Worm (Caenorhabditis elegans) whole organism, mixed stage, embryonic: Measurements from ENCODE around the gene Y119D3B.21.
A peak's percentile ranks its signal among the peaks of the same experiment; 100 is the strongest.

Source experiments
- M03D4.4 ChIP-seq: sonication (generic microtip); optimal IDR thresholded peaks from 2 replicates; lab custom pipeline; 2017; ENCODE audit warnings: mild to moderate bottlenecking, missing genetic modification characterization, missing compliant biosample characterization
- bed-3 ChIP-seq: fragments of 200-800 bp; sonication (Bioruptor generic); optimal IDR thresholded peaks from 3 replicates; lab custom pipeline; 2018; ENCODE audit warnings: mild to moderate bottlenecking, missing genetic modification characterization, moderate library complexity, missing compliant biosample characterization
- blmp-1 ChIP-seq: fragments of 150-350 bp; optimal IDR thresholded peaks from 2 replicates; lab custom pipeline; 2014; ENCODE audit warnings: missing biosample characterization, missing genetic modification characterization
- ceh-39 ChIP-seq: fragments of 150-350 bp; optimal IDR thresholded peaks from 2 replicates; lab custom pipeline; 2014; ENCODE audit warnings: missing biosample characterization, missing genetic modification characterization
- ceh-43 ChIP-seq: fragments of 200-800 bp; sonication (Bioruptor generic); optimal IDR thresholded peaks from 2 replicates; lab custom pipeline; 2018; ENCODE audit warnings: mild to moderate bottlenecking, missing genetic modification characterization, moderate library complexity, missing compliant biosample characterization
- ceh-83 ChIP-seq: fragments of 200-800 bp; sonication (Bioruptor generic); optimal IDR thresholded peaks from 2 replicates; lab custom pipeline; 2018; ENCODE audit warnings: mild to moderate bottlenecking, missing genetic modification characterization, missing compliant biosample characterization
- ces-1 ChIP-seq: fragments of 150-350 bp; optimal IDR thresholded peaks from 2 replicates; lab custom pipeline; 2014; ENCODE audit warnings: missing biosample characterization, missing genetic modification reagents, missing genetic modification characterization
- cnd-1 ChIP-seq: fragments of 200-800 bp; sonication (Bioruptor generic); optimal IDR thresholded peaks from 2 replicates; lab custom pipeline; 2018; ENCODE audit warnings: mild to moderate bottlenecking, missing genetic modification characterization, missing compliant biosample characterization
- drap-1 ChIP-seq: fragments of 200-800 bp; sonication (Bioruptor generic); optimal IDR thresholded peaks from 3 replicates; lab custom pipeline; 2018; ENCODE audit warnings: mild to moderate bottlenecking, missing genetic modification characterization, missing compliant biosample characterization
- elt-1 ChIP-seq: sonication (generic microtip); optimal IDR thresholded peaks from 2 replicates; lab custom pipeline; 2017; ENCODE audit warnings: missing genetic modification characterization, mild to moderate bottlenecking, missing compliant biosample characterization, antibody characterized with exemption, moderate library complexity, borderline replicate concordance; ENCODE audit not compliant: insufficient read depth
- elt-3 ChIP-seq: fragments of 150-350 bp; optimal IDR thresholded peaks from 2 replicates; lab custom pipeline; 2014; ENCODE audit warnings: missing biosample characterization, missing genetic modification characterization
- flh-1 ChIP-seq: fragments of 200-800 bp; sonication (Bioruptor generic); optimal IDR thresholded peaks from 2 replicates; lab custom pipeline; 2018; ENCODE audit warnings: mild to moderate bottlenecking, missing genetic modification characterization, moderate library complexity, missing compliant biosample characterization
- ham-2 ChIP-seq: fragments of 200-800 bp; sonication (Bioruptor generic); optimal IDR thresholded peaks from 2 replicates; lab custom pipeline; 2018; ENCODE audit warnings: mild to moderate bottlenecking, missing genetic modification characterization, missing compliant biosample characterization
- hlh-1 ChIP-seq: fragments of 150-350 bp; optimal IDR thresholded peaks from 2 replicates; lab custom pipeline; 2014; ENCODE audit warnings: missing biosample characterization, missing genetic modification reagents, missing genetic modification characterization
- lin-13 ChIP-seq: fragments of 150-350 bp; optimal IDR thresholded peaks from 2 replicates; lab custom pipeline; 2014; ENCODE audit warnings: missing biosample characterization, missing genetic modification characterization
- lin-32 ChIP-seq: fragments of 200-800 bp; sonication (Bioruptor generic); optimal IDR thresholded peaks from 2 replicates; lab custom pipeline; 2018; ENCODE audit warnings: mild to moderate bottlenecking, missing genetic modification characterization, missing compliant biosample characterization
- lsy-2 ChIP-seq: fragments of 150-350 bp; optimal IDR thresholded peaks from 2 replicates; lab custom pipeline; 2014; ENCODE audit warnings: missing biosample characterization, missing genetic modification characterization
- mab-5 ChIP-seq: fragments of 150-350 bp; optimal IDR thresholded peaks from 2 replicates; lab custom pipeline; 2014; ENCODE audit warnings: missing biosample characterization, missing genetic modification characterization
- mep-1 ChIP-seq: fragments of 150-350 bp; optimal IDR thresholded peaks from 2 replicates; lab custom pipeline; 2017; ENCODE audit warnings: missing biosample characterization, missing genetic modification reagents, missing genetic modification characterization, inconsistent platforms
- mls-2 ChIP-seq: sonication (generic microtip); optimal IDR thresholded peaks from 2 replicates; lab custom pipeline; 2016; ENCODE audit warnings: mild to moderate bottlenecking, missing genetic modification characterization, moderate library complexity, missing compliant biosample characterization
- nhr-12 ChIP-seq: fragments of 150-350 bp; optimal IDR thresholded peaks from 2 replicates; lab custom pipeline; 2014; ENCODE audit warnings: missing biosample characterization, missing genetic modification characterization
- nhr-2 ChIP-seq: fragments of 150-350 bp; optimal IDR thresholded peaks from 2 replicates; lab custom pipeline; 2014; ENCODE audit warnings: missing biosample characterization, missing genetic modification characterization
- nhr-237 ChIP-seq: fragments of 150-350 bp; optimal IDR thresholded peaks from 2 replicates; lab custom pipeline; 2014; ENCODE audit warnings: missing biosample characterization, missing genetic modification characterization
- nhr-28 ChIP-seq: fragments of 150-350 bp; optimal IDR thresholded peaks from 2 replicates; lab custom pipeline; 2014; ENCODE audit warnings: missing biosample characterization, missing genetic modification characterization
- nhr-76 ChIP-seq: sonication (generic microtip); optimal IDR thresholded peaks from 2 replicates; lab custom pipeline; 2017; ENCODE audit warnings: missing biosample characterization, missing genetic modification characterization
- pha-4 ChIP-seq: fragments of 150-350 bp; optimal IDR thresholded peaks from 2 replicates; lab custom pipeline; 2018; ENCODE audit warnings: missing biosample characterization, missing genetic modification reagents, missing genetic modification characterization
- sem-2 ChIP-seq: fragments of 200-800 bp; sonication (Bioruptor generic); optimal IDR thresholded peaks from 2 replicates; lab custom pipeline; 2018; ENCODE audit warnings: mild to moderate bottlenecking, missing genetic modification characterization, missing compliant biosample characterization
- snpc-4 ChIP-seq: fragments of 150-350 bp; optimal IDR thresholded peaks from 2 replicates; lab custom pipeline; 2014; ENCODE audit warnings: missing biosample characterization, missing genetic modification characterization
- sptf-1 ChIP-seq: sonication (generic microtip); optimal IDR thresholded peaks from 2 replicates; lab custom pipeline; 2017; ENCODE audit warnings: mild to moderate bottlenecking, missing genetic modification characterization, moderate library complexity, missing compliant biosample characterization
- unc-120 ChIP-seq: sonication (generic microtip); optimal IDR thresholded peaks from 2 replicates; lab custom pipeline; 2017; ENCODE audit warnings: missing genetic modification characterization, missing compliant biosample characterization; ENCODE audit not compliant: poor library complexity, severe bottlenecking
- unc-39 ChIP-seq: fragments of 150-350 bp; optimal IDR thresholded peaks from 2 replicates; lab custom pipeline; 2014; ENCODE audit warnings: missing biosample characterization, missing genetic modification characterization
- unc-62 ChIP-seq: fragments of 150-350 bp; optimal IDR thresholded peaks from 2 replicates; lab custom pipeline; 2014; ENCODE audit warnings: missing biosample characterization, missing genetic modification reagents, missing genetic modification characterization
- zip-8 ChIP-seq: fragments of 150-350 bp; optimal IDR thresholded peaks from 2 replicates; lab custom pipeline; 2014; ENCODE audit warnings: missing biosample characterization, missing genetic modification characterization
- ztf-11 ChIP-seq: fragments of 150-350 bp; optimal IDR thresholded peaks from 2 replicates; lab custom pipeline; 2014; ENCODE audit warnings: missing biosample characterization, missing genetic modification characterization

Gene Y119D3B.21

ce11 chrIII:1205421-1205820 is 9.4 kb upstream of the Y119D3B.21 start:
- TF ChIP-seq pha-4 (tag; lab: Kevin White, UChicago): no peak
- TF ChIP-seq hlh-1: no peak
- no peak for TF ChIP-seq flh-1
- no peak for TF ChIP-seq ham-2
- TF ChIP-seq lin-32 (GFP tag; lab: Kevin White, UChicago): no peak
- TF ChIP-seq ceh-83 (GFP tag; lab: Kevin White, UChicago): no peak
- TF ChIP-seq snpc-4: no peak
- no peak for TF ChIP-seq mep-1
- no peak for TF ChIP-seq drap-1 (GFP tag; lab: Kevin White, UChicago)
- no peak for TF ChIP-seq sptf-1 (tag; lab: Kevin White, UChicago)
- no peak for TF ChIP-seq cnd-1 (tag; lab: Kevin White, UChicago)
- no peak for TF ChIP-seq unc-62 (GFP tag; lab: Kevin White, UChicago)
- no peak for TF ChIP-seq nhr-76 (tag; lab: Kevin White, UChicago)
- TF ChIP-seq nhr-28 (tag; lab: Kevin White, UChicago): no peak

ce11 chrIII:1206331-1206730 is 8.5 kb upstream of the Y119D3B.21 start:
- TF ChIP-seq flh-1 (no peak), sptf-1 (tag; lab: Kevin White, UChicago) (no peak), unc-39 (tag; lab: Kevin White, UChicago) (no peak), snpc-4 (no peak), ztf-11 (tag; lab: Kevin White, UChicago) (no peak), mep-1 (no peak), sem-2 (GFP tag; lab: Kevin White, UChicago) (no peak), nhr-76 (tag; lab: Kevin White, UChicago) (no peak), ceh-83 (GFP tag; lab: Kevin White, UChicago) (no peak), mls-2 (tag; lab: Kevin White, UChicago) (no peak), ceh-43 (GFP tag; lab: Kevin White, UChicago) (no peak), drap-1 (GFP tag; lab: Kevin White, UChicago) (no peak)

ce11 chrIII:1207027-1207426 is 7.8 kb upstream of the Y119D3B.21 start:
- no peak for TF ChIP-seq pha-4 (tag; lab: Kevin White, UChicago)
- TF ChIP-seq elt-1 (tag; lab: Kevin White, UChicago): no peak
- no peak for TF ChIP-seq mls-2 (tag; lab: Kevin White, UChicago)
- no peak for TF ChIP-seq ces-1 (GFP tag; lab: Kevin White, UChicago)
- TF ChIP-seq nhr-28 (tag; lab: Kevin White, UChicago): no peak
- no peak for TF ChIP-seq hlh-1
- no peak for TF ChIP-seq nhr-76 (tag; lab: Kevin White, UChicago)
- TF ChIP-seq zip-8 (tag; lab: Kevin White, UChicago): no peak
- TF ChIP-seq cnd-1 (tag; lab: Kevin White, UChicago): no peak
- TF ChIP-seq lin-13 (tag; lab: Kevin White, UChicago): no peak
- no peak for TF ChIP-seq nhr-2 (tag; lab: Kevin White, UChicago)
- no peak for TF ChIP-seq sptf-1 (tag; lab: Kevin White, UChicago)
- no peak for TF ChIP-seq sem-2 (GFP tag; lab: Kevin White, UChicago)
- no peak for TF ChIP-seq nhr-12 (tag; lab: Kevin White, UChicago)
- TF ChIP-seq ceh-43 (GFP tag; lab: Kevin White, UChicago): no peak
- no peak for TF ChIP-seq snpc-4
- no peak for TF ChIP-seq ceh-83 (GFP tag; lab: Kevin White, UChicago)
- TF ChIP-seq unc-120: no peak

ce11 chrIII:1207852-1208251 is 6.9 kb upstream of the Y119D3B.21 start, which contains the start of gene orc-3:
Gene orc-3, plus strand, starts transcription at chrIII:1208133.
- TF ChIP-seq nhr-237 (tag; lab: Kevin White, UChicago): no peak
- TF ChIP-seq ceh-83 (GFP tag; lab: Kevin White, UChicago): peak; percentile 56
- peak; percentile 40 for TF ChIP-seq ces-1 (GFP tag; lab: Kevin White, UChicago)
- no peak for TF ChIP-seq lsy-2 (tag; lab: Kevin White, UChicago)

ce11 chrIII:1210638-1211037 is 4.2 kb upstream of the Y119D3B.21 start:
- no peak for TF ChIP-seq zip-8 (tag; lab: Kevin White, UChicago)
- TF ChIP-seq lin-32 (GFP tag; lab: Kevin White, UChicago): no peak
- no peak for TF ChIP-seq ham-2

ce11 chrIII:1214121-1214673 is 603 bp upstream of the Y119D3B.21 start:
- TF ChIP-seq nhr-76 (tag; lab: Kevin White, UChicago) (no peak), ceh-83 (GFP tag; lab: Kevin White, UChicago) (no peak), mls-2 (tag; lab: Kevin White, UChicago) (no peak), blmp-1 (tag; lab: Kevin White, UChicago) (no peak), flh-1 (no peak), hlh-1 (no peak), bed-3 (GFP tag; lab: Kevin White, UChicago) (no peak), sptf-1 (tag; lab: Kevin White, UChicago) (no peak), M03D4.4 (tag; lab: Kevin White, UChicago) (no peak), mab-5 (tag; lab: Kevin White, UChicago) (no peak), ceh-39 (tag; lab: Kevin White, UChicago) (no peak), unc-120 (no peak), elt-3 (tag; lab: Kevin White, UChicago) (no peak), lsy-2 (tag; lab: Kevin White, UChicago) (no peak), zip-8 (tag; lab: Kevin White, UChicago) (no peak), lin-32 (GFP tag; lab: Kevin White, UChicago) (no peak), elt-1 (tag; lab: Kevin White, UChicago) (no peak), ham-2 (no peak), nhr-28 (tag; lab: Kevin White, UChicago) (no peak), unc-39 (tag; lab: Kevin White, UChicago) (no peak)
- TF ChIP-seq, all 35 proteins: peak for 0
